Worm (Caenorhabditis elegans) whole organism, L4 larva: ENCODE data around the gene snf-11.

Experiments used
- Y5F2A.4 ChIP-seq: fragments of 200-800 bp; sonication (Bioruptor generic); optimal IDR thresholded peaks from 2 replicates; lab custom pipeline; 2018; ENCODE audit warnings: mild to moderate bottlenecking, missing genetic modification characterization, missing compliant biosample characterization
- aly-2 ChIP-seq: sonication (generic microtip); optimal IDR thresholded peaks from 2 replicates; lab custom pipeline; 2018; ENCODE audit warnings: missing biosample characterization, missing genetic modification characterization
- ceh-20 ChIP-seq: fragments of 200-800 bp; sonication (Bioruptor generic); IDR thresholded peaks from 2 replicates; pipeline ENCODE4 v1.3.6; 2022; ENCODE audit warnings: missing genetic modification reagents, missing genetic modification characterization, missing compliant biosample characterization
- ceh-28 ChIP-seq: fragments of 150-350 bp; optimal IDR thresholded peaks from 2 replicates; lab custom pipeline; 2014; ENCODE audit warnings: missing biosample characterization, missing genetic modification reagents, missing genetic modification characterization
- ceh-32 ChIP-seq: sonication (generic microtip); optimal IDR thresholded peaks from 2 replicates; lab custom pipeline; 2016; ENCODE audit warnings: mild to moderate bottlenecking, missing genetic modification characterization, missing compliant biosample characterization; ENCODE audit not compliant: poor library complexity
- dpl-1 ChIP-seq: fragments of 150-350 bp; optimal IDR thresholded peaks from 2 replicates; lab custom pipeline; 2014; ENCODE audit warnings: missing biosample characterization, missing genetic modification reagents, missing genetic modification characterization
- egl-27 ChIP-seq: sonication (generic microtip); optimal IDR thresholded peaks from 3 replicates; lab custom pipeline; 2017; ENCODE audit warnings: missing biosample characterization, missing genetic modification reagents, missing genetic modification characterization
- lin-39 ChIP-seq: fragments of 150-350 bp; optimal IDR thresholded peaks from 2 replicates; lab custom pipeline; 2014; ENCODE audit warnings: missing biosample characterization, missing genetic modification reagents, missing genetic modification characterization
- pha-4 ChIP-seq, 2 experiments: fragments of 150-350 bp in 1 of 2; fragments of 200-800 bp in 1 of 2; sonication (Bioruptor generic) in 1 of 2; IDR thresholded peaks in 1 of 2; optimal IDR thresholded peaks in 1 of 2; 2 replicates each; pipeline versions ENCODE4 v1.3.6 to Lab custom; 2014 to 2022; ENCODE audit warnings: missing genetic modification characterization in 2 of 2, missing genetic modification reagents in 2 of 2, missing biosample characterization in 1 of 2, missing compliant biosample characterization in 1 of 2
- rbr-2 ChIP-seq: sonication (generic microtip); optimal IDR thresholded peaks from 2 replicates; lab custom pipeline; 2016; ENCODE audit warnings: missing genotype, missing genetic modification characterization, missing compliant biosample characterization
- tra-1 ChIP-seq: fragments of 200-800 bp; sonication (Bioruptor generic); IDR thresholded peaks from 2 replicates; pipeline ENCODE4 v1.3.6; 2022; ENCODE audit warnings: missing genetic modification reagents, missing genetic modification characterization, missing compliant biosample characterization

DNA sequence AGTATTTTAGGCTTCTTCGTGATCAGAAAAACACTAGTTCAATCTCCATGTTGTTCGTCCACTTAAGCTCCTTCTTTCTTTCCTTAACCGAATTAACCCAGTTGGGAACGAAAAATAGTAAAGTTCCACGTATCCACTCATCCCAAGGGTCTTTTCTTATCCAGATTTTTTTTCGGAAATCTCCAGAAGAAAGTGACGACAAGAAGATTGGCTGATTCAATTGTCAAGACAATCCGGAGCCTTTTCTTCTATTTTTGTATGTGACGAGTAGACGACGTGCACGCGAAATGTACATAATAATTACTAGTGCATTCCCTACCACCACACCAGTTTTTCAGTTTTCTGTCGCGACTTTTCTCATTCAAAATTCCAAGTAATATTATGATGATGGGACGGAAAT lies 43.0 kb upstream of the snf-11 start:
- no peak for TF ChIP-seq Y5F2A.4 (GFP tag; lab: Kevin White, UChicago)
- no peak for TF ChIP-seq pha-4 (GFP tag; IDR thresholded peaks at IDR 0.05; lab: Robert Waterston, UW)
- TF ChIP-seq pha-4 (tag; optimal IDR thresholded peaks at IDR 0.05; lab: Kevin White, UChicago): no peak
- TF ChIP-seq ceh-32 (tag; lab: Kevin White, UChicago): no peak
- TF ChIP-seq egl-27 (tag; lab: Kevin White, UChicago): no peak
- TF ChIP-seq tra-1 (GFP tag; lab: Robert Waterston, UW): no peak
- TF ChIP-seq lin-39 (tag; lab: Kevin White, UChicago): no peak
- no peak for TF ChIP-seq ceh-28 (tag; lab: Kevin White, UChicago)
- TF ChIP-seq aly-2 (tag; lab: Kevin White, UChicago): no peak
- TF ChIP-seq ceh-20 (GFP tag; lab: Robert Waterston, UW): no peak
- TF ChIP-seq rbr-2 (tag; lab: Kevin White, UChicago): no peak
- TF ChIP-seq dpl-1 (GFP tag; lab: Kevin White, UChicago): no peak
